Worm (Caenorhabditis elegans) whole organism, early embryonic: ENCODE measurements around the gene ceh-40.

Experiments used
- B0310.2 ChIP-seq: sonication (generic microtip); optimal IDR thresholded peaks from 2 replicates; lab custom pipeline; 2016; ENCODE audit warnings: mild to moderate bottlenecking, missing genetic modification characterization, missing compliant biosample characterization
- F13C5.2 ChIP-seq: sonication (generic microtip); optimal IDR thresholded peaks from 2 replicates; lab custom pipeline; 2017; ENCODE audit warnings: mild to moderate bottlenecking, missing genetic modification characterization, inconsistent platforms, missing compliant biosample characterization
- aly-1 ChIP-seq: sonication (generic microtip); optimal IDR thresholded peaks from 2 replicates; lab custom pipeline; 2016; ENCODE audit warnings: missing genetic modification characterization, missing compliant biosample characterization
- ama-1 ChIP-seq: fragments of 150-350 bp; optimal IDR thresholded peaks from 2 replicates; lab custom pipeline; 2014
- ceh-13 ChIP-seq: fragments of 200-800 bp; sonication (Bioruptor generic); optimal IDR thresholded peaks from 2 replicates; lab custom pipeline; 2018; ENCODE audit warnings: mild to moderate bottlenecking, missing genetic modification characterization, missing compliant biosample characterization
- ceh-36 ChIP-seq: sonication (generic microtip); optimal IDR thresholded peaks from 2 replicates; lab custom pipeline; 2016; ENCODE audit warnings: missing genetic modification characterization, inconsistent platforms, missing compliant biosample characterization
- ets-7 ChIP-seq: sonication (generic microtip); optimal IDR thresholded peaks from 2 replicates; lab custom pipeline; 2016; ENCODE audit warnings: missing genotype, missing genetic modification characterization, missing compliant biosample characterization
- flt-1 ChIP-seq: fragments of 200-800 bp; sonication (Bioruptor generic); IDR thresholded peaks from 2 replicates; pipeline ENCODE4 v1.3.6; 2022; ENCODE audit warnings: missing genetic modification characterization, missing compliant biosample characterization
- hmbx-1 ChIP-seq: sonication (generic microtip); optimal IDR thresholded peaks from 2 replicates; lab custom pipeline; 2016; ENCODE audit warnings: mild to moderate bottlenecking, missing genetic modification characterization, missing compliant biosample characterization
- hmg-4 ChIP-seq: fragments of 200-800 bp; sonication (Bioruptor generic); optimal IDR thresholded peaks from 2 replicates; lab custom pipeline; 2018; ENCODE audit warnings: mild to moderate bottlenecking, missing genetic modification characterization, missing compliant biosample characterization
- hnd-1 ChIP-seq: sonication (generic microtip); optimal IDR thresholded peaks from 2 replicates; lab custom pipeline; 2016; ENCODE audit warnings: missing genetic modification characterization, missing compliant biosample characterization
- pes-1 ChIP-seq: fragments of 200-800 bp; sonication (Bioruptor generic); IDR thresholded peaks from 2 replicates; pipeline ENCODE4 v1.3.6; 2022; ENCODE audit warnings: missing genetic modification reagents, missing genetic modification characterization, missing compliant biosample characterization
- scrt-1 ChIP-seq: fragments of 200-800 bp; sonication (Bioruptor generic); IDR thresholded peaks from 2 replicates; pipeline ENCODE4 v1.3.6; 2022; ENCODE audit warnings: missing genetic modification characterization, missing compliant biosample characterization
- sea-1 ChIP-seq: fragments of 200-800 bp; sonication (Bioruptor generic); conservative IDR thresholded peaks from 2 replicates; pipeline ENCODE4 v1.3.6; 2022; ENCODE audit warnings: missing genetic modification characterization, missing compliant biosample characterization
- tbx-11 ChIP-seq: fragments of 200-800 bp; sonication (Bioruptor generic); IDR thresholded peaks from 2 replicates; pipeline ENCODE4 v1.3.6; 2022; ENCODE audit warnings: missing genetic modification characterization, missing compliant biosample characterization
- tbx-37 ChIP-seq: fragments of 200-800 bp; sonication (Bioruptor generic); conservative IDR thresholded peaks from 2 replicates; pipeline ENCODE4 v1.3.6; 2022; ENCODE audit warnings: missing genetic modification reagents, missing genetic modification characterization, missing compliant biosample characterization
- tra-4 ChIP-seq: sonication (generic microtip); optimal IDR thresholded peaks from 2 replicates; lab custom pipeline; 2017; ENCODE audit warnings: missing genetic modification characterization, missing compliant biosample characterization

Gene ceh-40

DNA sequence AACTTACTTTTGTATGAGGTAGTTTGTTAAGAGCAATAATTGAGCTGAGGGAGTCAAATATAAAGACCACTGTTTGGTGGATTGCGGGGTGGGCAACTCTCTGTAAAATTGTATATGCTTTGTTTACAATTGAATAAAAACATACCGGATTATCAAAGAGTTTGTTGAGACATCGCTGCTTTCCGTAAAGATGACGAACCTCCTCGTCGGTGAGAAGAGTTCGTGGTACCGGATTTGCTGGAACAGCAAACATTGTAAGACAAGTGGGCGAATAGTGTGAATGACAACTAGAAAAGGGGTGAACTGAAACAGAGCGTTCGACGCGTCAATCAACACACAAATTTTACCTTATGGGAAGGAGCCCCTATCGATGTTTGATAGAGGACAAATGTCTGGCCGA lies 24.2 kb downstream of the ceh-40 start, which contains the start of gene W06D11.2:
Gene W06D11.2, minus strand, starts transcription at position 339 of the 400 bp plus-strand sequence.
- no peak for TF ChIP-seq F13C5.2 (tag; lab: Kevin White, UChicago)
- no peak for TF ChIP-seq aly-1 (tag; lab: Kevin White, UChicago)
- no peak for TF ChIP-seq scrt-1 (GFP tag; lab: Robert Waterston, UW)
- TF ChIP-seq ceh-36 (tag; lab: Kevin White, UChicago): no peak
- no peak for TF ChIP-seq hnd-1 (tag; lab: Kevin White, UChicago)
- no peak for TF ChIP-seq ets-7 (tag; lab: Kevin White, UChicago)
- TF ChIP-seq B0310.2 (tag; lab: Kevin White, UChicago): no peak
- TF ChIP-seq tbx-37 (GFP tag; lab: Robert Waterston, UW): no peak
- TF ChIP-seq flt-1: no peak
- TF ChIP-seq tra-4 (tag; lab: Kevin White, UChicago): no peak
- no peak for TF ChIP-seq pes-1 (GFP tag; lab: Robert Waterston, UW)
- TF ChIP-seq hmbx-1 (tag; lab: Kevin White, UChicago): no peak
- no peak for TF ChIP-seq tbx-11 (GFP tag; lab: Robert Waterston, UW)
- TF ChIP-seq hmg-4: no peak
- no peak for TF ChIP-seq ceh-13
- TF ChIP-seq ama-1 (lab: Kevin White, UChicago): no peak
- no peak for TF ChIP-seq sea-1 (GFP tag; lab: Robert Waterston, UW)

DNA sequence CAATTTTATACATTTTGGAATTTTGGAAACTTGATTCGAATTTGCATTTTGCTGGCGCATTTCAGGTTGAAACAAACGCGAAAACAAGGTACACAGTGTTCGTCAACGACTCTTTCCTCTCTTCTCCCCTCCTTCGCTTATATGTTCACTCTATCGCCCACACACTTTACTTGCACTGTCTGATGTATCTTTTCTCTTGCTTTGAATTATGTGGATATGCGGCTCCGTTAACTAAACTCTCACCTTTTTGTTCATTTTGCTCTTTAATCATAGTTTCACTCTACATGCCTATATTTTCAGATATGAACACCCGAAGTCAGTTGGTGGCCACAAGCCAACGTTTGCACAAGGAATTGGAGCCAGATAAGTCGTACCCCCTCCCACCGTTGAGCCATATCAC lies 26.3 kb downstream of the ceh-40 start, which contains the start of gene W06D11.1:
Gene W06D11.1, plus strand, starts transcription at position 301 of the 400 bp plus-strand sequence.
- TF ChIP-seq tbx-11 (GFP tag; lab: Robert Waterston, UW) (no peak), aly-1 (tag; lab: Kevin White, UChicago) (no peak), tra-4 (tag; lab: Kevin White, UChicago) (no peak), F13C5.2 (tag; lab: Kevin White, UChicago) (no peak), hmg-4 (no peak), flt-1 (no peak), ceh-36 (tag; lab: Kevin White, UChicago) (no peak), ceh-13 (no peak)

DNA sequence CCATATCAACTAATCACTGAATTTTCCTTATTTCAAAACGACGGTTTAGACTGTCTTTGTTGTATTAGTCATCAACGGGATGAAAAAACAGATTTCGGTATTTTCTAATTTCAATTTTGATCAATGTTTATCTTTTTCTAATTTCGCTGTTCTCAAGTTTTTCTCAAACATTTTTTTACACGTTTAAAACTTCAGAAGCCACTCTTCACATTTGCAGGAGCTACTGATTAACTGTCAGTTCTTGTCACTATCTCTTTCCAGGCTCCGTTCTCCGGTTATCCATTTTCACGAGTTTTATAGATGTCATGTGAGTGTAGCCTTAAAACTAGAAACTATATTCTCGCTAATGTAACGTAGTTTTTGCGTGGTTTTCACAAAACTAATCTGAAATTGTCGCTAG lies 30.0 kb downstream of the ceh-40 start, which contains the start of gene C04B4.4:
Gene C04B4.4, plus strand, starts transcription at position 301 of the 400 bp plus-strand sequence.
- TF ChIP-seq flt-1: no peak
- TF ChIP-seq hmbx-1 (tag; lab: Kevin White, UChicago): no peak
- no peak for TF ChIP-seq F13C5.2 (tag; lab: Kevin White, UChicago)
- no peak for TF ChIP-seq hnd-1 (tag; lab: Kevin White, UChicago)
- TF ChIP-seq B0310.2 (tag; lab: Kevin White, UChicago): no peak
- TF ChIP-seq scrt-1 (GFP tag; lab: Robert Waterston, UW): no peak
- TF ChIP-seq sea-1 (GFP tag; lab: Robert Waterston, UW): no peak
- TF ChIP-seq ama-1 (lab: Kevin White, UChicago): no peak
- no peak for TF ChIP-seq aly-1 (tag; lab: Kevin White, UChicago)
- no peak for TF ChIP-seq hmg-4
- TF ChIP-seq tra-4 (tag; lab: Kevin White, UChicago): no peak
- no peak for TF ChIP-seq ceh-13
- no peak for TF ChIP-seq tbx-11 (GFP tag; lab: Robert Waterston, UW)
- no peak for TF ChIP-seq pes-1 (GFP tag; lab: Robert Waterston, UW)
- TF ChIP-seq tbx-37 (GFP tag; lab: Robert Waterston, UW): no peak
- no peak for TF ChIP-seq ceh-36 (tag; lab: Kevin White, UChicago)
- TF ChIP-seq ets-7 (tag; lab: Kevin White, UChicago): no peak

DNA sequence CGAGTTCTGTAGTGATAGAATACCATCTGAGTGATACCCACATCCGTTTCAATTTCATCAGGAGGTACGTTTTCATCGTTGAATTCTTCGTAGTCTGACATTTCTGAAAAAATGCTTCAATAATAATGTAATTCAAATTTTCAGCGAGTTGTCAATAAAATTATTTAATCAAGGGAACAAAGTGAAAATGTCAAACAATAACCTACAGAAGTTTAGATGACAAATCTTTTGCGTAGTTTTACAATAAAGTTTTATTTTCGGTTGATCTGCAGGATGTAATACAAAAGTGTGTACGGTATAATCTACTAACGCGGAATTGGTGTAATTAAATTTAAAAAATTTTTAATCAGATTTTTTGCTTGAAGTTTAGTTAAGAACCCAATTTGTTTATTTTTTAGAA lies 32.3 kb downstream of the ceh-40 start, which contains the start of gene C04B4.5:
Gene C04B4.5, minus strand, starts transcription at position 101 of the 400 bp plus-strand sequence.
- TF ChIP-seq sea-1 (GFP tag; lab: Robert Waterston, UW) (no peak), pes-1 (GFP tag; lab: Robert Waterston, UW) (no peak), hnd-1 (tag; lab: Kevin White, UChicago) (no peak), ets-7 (tag; lab: Kevin White, UChicago) (no peak)

DNA sequence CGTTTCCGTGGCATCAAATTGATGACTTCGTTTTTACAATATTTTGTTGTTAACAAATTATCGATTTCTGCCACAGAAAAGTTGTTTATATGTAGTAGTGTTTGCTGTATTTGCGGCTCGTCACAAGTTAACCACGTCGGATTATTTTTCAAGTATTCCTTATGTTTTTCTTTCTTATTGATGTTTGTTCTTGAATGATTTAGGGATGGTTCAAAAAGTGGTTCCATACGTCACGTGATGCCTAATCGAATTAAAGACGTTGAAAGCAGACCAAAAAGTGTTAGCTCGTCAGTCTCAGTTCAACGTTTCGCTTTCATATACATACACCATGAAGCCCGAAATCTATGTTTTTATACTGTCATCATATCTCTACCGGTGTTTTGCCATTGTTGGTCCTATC lies 35.1 kb downstream of the ceh-40 start, which contains the start of gene lips-2:
Gene lips-2, plus strand, starts transcription at position 301 of the 400 bp plus-strand sequence.
- TF ChIP-seq aly-1 (tag; lab: Kevin White, UChicago) (no peak), scrt-1 (GFP tag; lab: Robert Waterston, UW) (no peak), flt-1 (no peak), hmbx-1 (tag; lab: Kevin White, UChicago) (no peak), tbx-37 (GFP tag; lab: Robert Waterston, UW) (no peak), tbx-11 (GFP tag; lab: Robert Waterston, UW) (no peak), B0310.2 (tag; lab: Kevin White, UChicago) (no peak), ets-7 (tag; lab: Kevin White, UChicago) (no peak), ceh-13 (no peak)

DNA sequence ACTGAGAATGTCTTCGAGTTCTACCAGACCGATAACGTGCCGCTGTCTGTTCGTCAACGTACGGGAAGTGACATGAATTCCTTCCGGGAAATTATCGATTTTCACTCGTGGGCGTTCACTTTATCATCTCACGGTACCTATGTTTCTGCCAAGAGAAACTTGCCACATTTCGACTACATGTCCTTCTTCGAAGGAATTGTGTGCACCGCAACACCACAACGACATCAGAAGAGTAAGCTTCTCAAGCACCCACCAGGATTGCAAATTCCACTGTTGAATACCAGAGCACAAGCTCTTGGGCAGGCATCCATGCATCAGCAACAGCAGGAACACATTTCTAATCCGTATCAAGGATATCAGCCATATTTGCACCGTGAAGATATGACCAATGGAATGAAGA lies 36.4 kb downstream of the ceh-40 start:
- TF ChIP-seq flt-1 (no peak), ets-7 (tag; lab: Kevin White, UChicago) (no peak), ceh-36 (tag; lab: Kevin White, UChicago) (no peak), tbx-37 (GFP tag; lab: Robert Waterston, UW) (no peak)

DNA sequence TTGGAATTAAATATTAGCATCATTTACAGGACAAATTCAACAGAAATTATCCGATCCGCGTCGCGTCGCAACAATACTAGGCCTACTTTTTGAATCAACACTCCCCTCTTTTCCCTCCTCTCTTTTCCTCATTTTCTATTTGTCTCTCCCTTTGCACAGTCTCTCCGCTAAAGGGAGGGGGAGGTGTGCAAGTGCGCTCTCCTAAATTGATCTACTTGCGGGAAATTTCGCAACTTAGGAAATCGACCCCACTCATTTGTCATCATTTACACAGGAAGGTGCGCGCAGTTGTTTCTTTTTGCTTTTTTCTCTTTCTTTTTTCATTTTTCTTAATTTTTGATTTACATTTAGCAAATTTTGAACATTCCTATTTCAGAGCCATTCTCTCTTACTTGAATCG lies 37.7 kb downstream of the ceh-40 start, which contains the start of gene C04B4.2:
Gene C04B4.2, plus strand, starts transcription at position 371 of the 400 bp plus-strand sequence.
- no peak for TF ChIP-seq flt-1
- no peak for TF ChIP-seq tra-4 (tag; lab: Kevin White, UChicago)
- TF ChIP-seq hmbx-1 (tag; lab: Kevin White, UChicago): no peak
- no peak for TF ChIP-seq pes-1 (GFP tag; lab: Robert Waterston, UW)
- no peak for TF ChIP-seq ama-1 (lab: Kevin White, UChicago)
- TF ChIP-seq tbx-37 (GFP tag; lab: Robert Waterston, UW): no peak
- no peak for TF ChIP-seq B0310.2 (tag; lab: Kevin White, UChicago)
- TF ChIP-seq ceh-13: no peak
- TF ChIP-seq aly-1 (tag; lab: Kevin White, UChicago): no peak
- TF ChIP-seq tbx-11 (GFP tag; lab: Robert Waterston, UW): no peak
- TF ChIP-seq hnd-1 (tag; lab: Kevin White, UChicago): no peak
- no peak for TF ChIP-seq ets-7 (tag; lab: Kevin White, UChicago)
- TF ChIP-seq F13C5.2 (tag; lab: Kevin White, UChicago): no peak
- no peak for TF ChIP-seq scrt-1 (GFP tag; lab: Robert Waterston, UW)
- no peak for TF ChIP-seq ceh-36 (tag; lab: Kevin White, UChicago)
- TF ChIP-seq sea-1 (GFP tag; lab: Robert Waterston, UW): no peak
- no peak for TF ChIP-seq hmg-4
